Worm (Caenorhabditis elegans) whole organism, late embryonic: Measurements from ENCODE around the gene fdgt-1.

Source experiments
- dmd-4 ChIP-seq: sonication (generic microtip); optimal IDR thresholded peaks from 2 replicates; lab custom pipeline; 2016; ENCODE audit warnings: borderline replicate concordance, missing genetic modification characterization, missing compliant biosample characterization
- nhr-11 ChIP-seq: fragments of 150-350 bp; optimal IDR thresholded peaks from 2 replicates; lab custom pipeline; 2014; ENCODE audit warnings: missing biosample characterization, missing genetic modification characterization
- odd-2 ChIP-seq: sonication (generic microtip); optimal IDR thresholded peaks from 2 replicates; lab custom pipeline; 2017; ENCODE audit warnings: antibody characterized with exemption, mild to moderate bottlenecking, missing genetic modification characterization, missing compliant biosample characterization
- pha-4 ChIP-seq: fragments of 150-350 bp; optimal IDR thresholded peaks from 2 replicates; lab custom pipeline; 2018; ENCODE audit warnings: missing biosample characterization, missing genetic modification reagents, missing genetic modification characterization
- sox-4 ChIP-seq: sonication (generic microtip); optimal IDR thresholded peaks from 2 replicates; lab custom pipeline; 2017; ENCODE audit warnings: mild to moderate bottlenecking, missing genetic modification characterization, inconsistent platforms, missing compliant biosample characterization
- tbx-7 ChIP-seq: sonication (generic microtip); optimal IDR thresholded peaks from 2 replicates; lab custom pipeline; 2016; ENCODE audit warnings: missing genotype, missing genetic modification characterization, missing compliant biosample characterization

DNA sequence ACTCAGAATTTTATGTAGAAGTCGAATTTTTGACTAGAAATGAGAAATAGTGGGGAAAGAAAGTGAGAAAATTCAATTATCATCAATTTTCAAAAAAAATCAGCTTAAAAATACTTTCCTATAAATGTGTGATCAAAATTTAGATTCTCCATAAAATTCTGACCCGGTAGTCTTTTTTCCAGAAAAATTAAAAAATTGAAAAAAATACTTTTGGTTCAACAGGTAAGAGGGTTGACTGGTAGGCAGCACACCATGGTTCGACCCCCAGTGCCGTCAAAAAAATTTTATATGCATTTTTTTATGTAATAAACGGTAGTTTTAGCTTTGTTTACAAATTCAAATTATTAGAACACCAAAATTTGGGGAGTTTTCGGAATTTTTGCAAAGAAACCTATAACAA, 27.1 kb upstream of the fdgt-1 start:
- TF ChIP-seq odd-2 (tag; lab: Kevin White, UChicago) = no peak
- no peak for TF ChIP-seq dmd-4 (tag; lab: Kevin White, UChicago)
- no peak for TF ChIP-seq pha-4 (tag; lab: Kevin White, UChicago)
- TF ChIP-seq nhr-11 (tag; lab: Kevin White, UChicago) = no peak
- no peak for TF ChIP-seq sox-4 (tag; lab: Kevin White, UChicago)
- TF ChIP-seq tbx-7 (tag; lab: Kevin White, UChicago) = no peak
